Fruit fly (Drosophila melanogaster) whole organism, prepupa: ENCODE data around the gene beat-Ib.

Experiments used
- Blimp-1 ChIP-seq: fragments of 200-800 bp; sonication (Bioruptor generic); optimal IDR thresholded peaks from 3 replicates; lab custom pipeline; 2017; ENCODE audit warnings: missing biosample characterization, missing genetic modification characterization, mild to moderate bottlenecking, moderate library complexity, missing genetic modification reagents
- CG3032 ChIP-seq: fragments of 200-800 bp; optimal IDR thresholded peaks from 2 replicates; lab custom pipeline; 2019; ENCODE audit warnings: missing biosample characterization, mild to moderate bottlenecking, missing genetic modification characterization, moderate library complexity
- CG8632 ChIP-seq: fragments of 200-800 bp; sonication (Bioruptor generic); optimal IDR thresholded peaks from 3 replicates; lab custom pipeline; 2016; ENCODE audit warnings: missing biosample characterization, missing genetic modification characterization
- Lpt ChIP-seq: fragments of 200-800 bp; sonication (Bioruptor generic); optimal IDR thresholded peaks from 3 replicates; lab custom pipeline; 2016; ENCODE audit warnings: missing biosample characterization, missing genetic modification characterization

dm6 chr2L:15909826-15910225 is 52.4 kb downstream of the beat-Ib start:
- no peak for TF ChIP-seq CG8632
- no peak for TF ChIP-seq Blimp-1 (GFP tag; lab: Kevin White, UChicago)
- no peak for TF ChIP-seq CG3032 (tag; lab: Kevin White, UChicago)
- no peak for TF ChIP-seq Lpt
